Worm (Caenorhabditis elegans) whole organism, mixed stage, embryonic: ENCODE measurements around the gene pfd-2.

Experiments used
- M03D4.4 ChIP-seq: sonication (generic microtip); optimal IDR thresholded peaks from 2 replicates; lab custom pipeline; 2017; ENCODE audit warnings: mild to moderate bottlenecking, missing genetic modification characterization, missing compliant biosample characterization
- bed-3 ChIP-seq: fragments of 200-800 bp; sonication (Bioruptor generic); optimal IDR thresholded peaks from 3 replicates; lab custom pipeline; 2018; ENCODE audit warnings: mild to moderate bottlenecking, missing genetic modification characterization, moderate library complexity, missing compliant biosample characterization
- blmp-1 ChIP-seq: fragments of 150-350 bp; optimal IDR thresholded peaks from 2 replicates; lab custom pipeline; 2014; ENCODE audit warnings: missing biosample characterization, missing genetic modification characterization
- ceh-39 ChIP-seq: fragments of 150-350 bp; optimal IDR thresholded peaks from 2 replicates; lab custom pipeline; 2014; ENCODE audit warnings: missing biosample characterization, missing genetic modification characterization
- ceh-43 ChIP-seq: fragments of 200-800 bp; sonication (Bioruptor generic); optimal IDR thresholded peaks from 2 replicates; lab custom pipeline; 2018; ENCODE audit warnings: mild to moderate bottlenecking, missing genetic modification characterization, moderate library complexity, missing compliant biosample characterization
- ceh-83 ChIP-seq: fragments of 200-800 bp; sonication (Bioruptor generic); optimal IDR thresholded peaks from 2 replicates; lab custom pipeline; 2018; ENCODE audit warnings: mild to moderate bottlenecking, missing genetic modification characterization, missing compliant biosample characterization
- ces-1 ChIP-seq: fragments of 150-350 bp; optimal IDR thresholded peaks from 2 replicates; lab custom pipeline; 2014; ENCODE audit warnings: missing biosample characterization, missing genetic modification reagents, missing genetic modification characterization
- cnd-1 ChIP-seq: fragments of 200-800 bp; sonication (Bioruptor generic); optimal IDR thresholded peaks from 2 replicates; lab custom pipeline; 2018; ENCODE audit warnings: mild to moderate bottlenecking, missing genetic modification characterization, missing compliant biosample characterization
- drap-1 ChIP-seq: fragments of 200-800 bp; sonication (Bioruptor generic); optimal IDR thresholded peaks from 3 replicates; lab custom pipeline; 2018; ENCODE audit warnings: mild to moderate bottlenecking, missing genetic modification characterization, missing compliant biosample characterization
- elt-1 ChIP-seq: sonication (generic microtip); optimal IDR thresholded peaks from 2 replicates; lab custom pipeline; 2017; ENCODE audit warnings: missing genetic modification characterization, mild to moderate bottlenecking, missing compliant biosample characterization, antibody characterized with exemption, moderate library complexity, borderline replicate concordance; ENCODE audit not compliant: insufficient read depth
- elt-3 ChIP-seq: fragments of 150-350 bp; optimal IDR thresholded peaks from 2 replicates; lab custom pipeline; 2014; ENCODE audit warnings: missing biosample characterization, missing genetic modification characterization
- flh-1 ChIP-seq: fragments of 200-800 bp; sonication (Bioruptor generic); optimal IDR thresholded peaks from 2 replicates; lab custom pipeline; 2018; ENCODE audit warnings: mild to moderate bottlenecking, missing genetic modification characterization, moderate library complexity, missing compliant biosample characterization
- ham-2 ChIP-seq: fragments of 200-800 bp; sonication (Bioruptor generic); optimal IDR thresholded peaks from 2 replicates; lab custom pipeline; 2018; ENCODE audit warnings: mild to moderate bottlenecking, missing genetic modification characterization, missing compliant biosample characterization
- hlh-1 ChIP-seq: fragments of 150-350 bp; optimal IDR thresholded peaks from 2 replicates; lab custom pipeline; 2014; ENCODE audit warnings: missing biosample characterization, missing genetic modification reagents, missing genetic modification characterization
- lin-32 ChIP-seq: fragments of 200-800 bp; sonication (Bioruptor generic); optimal IDR thresholded peaks from 2 replicates; lab custom pipeline; 2018; ENCODE audit warnings: mild to moderate bottlenecking, missing genetic modification characterization, missing compliant biosample characterization
- lsy-2 ChIP-seq: fragments of 150-350 bp; optimal IDR thresholded peaks from 2 replicates; lab custom pipeline; 2014; ENCODE audit warnings: missing biosample characterization, missing genetic modification characterization
- mab-5 ChIP-seq: fragments of 150-350 bp; optimal IDR thresholded peaks from 2 replicates; lab custom pipeline; 2014; ENCODE audit warnings: missing biosample characterization, missing genetic modification characterization
- mep-1 ChIP-seq: fragments of 150-350 bp; optimal IDR thresholded peaks from 2 replicates; lab custom pipeline; 2017; ENCODE audit warnings: missing biosample characterization, missing genetic modification reagents, missing genetic modification characterization, inconsistent platforms
- mls-2 ChIP-seq: sonication (generic microtip); optimal IDR thresholded peaks from 2 replicates; lab custom pipeline; 2016; ENCODE audit warnings: mild to moderate bottlenecking, missing genetic modification characterization, moderate library complexity, missing compliant biosample characterization
- nhr-12 ChIP-seq: fragments of 150-350 bp; optimal IDR thresholded peaks from 2 replicates; lab custom pipeline; 2014; ENCODE audit warnings: missing biosample characterization, missing genetic modification characterization
- nhr-2 ChIP-seq: fragments of 150-350 bp; optimal IDR thresholded peaks from 2 replicates; lab custom pipeline; 2014; ENCODE audit warnings: missing biosample characterization, missing genetic modification characterization
- nhr-237 ChIP-seq: fragments of 150-350 bp; optimal IDR thresholded peaks from 2 replicates; lab custom pipeline; 2014; ENCODE audit warnings: missing biosample characterization, missing genetic modification characterization
- pha-4 ChIP-seq: fragments of 150-350 bp; optimal IDR thresholded peaks from 2 replicates; lab custom pipeline; 2018; ENCODE audit warnings: missing biosample characterization, missing genetic modification reagents, missing genetic modification characterization
- sem-2 ChIP-seq: fragments of 200-800 bp; sonication (Bioruptor generic); optimal IDR thresholded peaks from 2 replicates; lab custom pipeline; 2018; ENCODE audit warnings: mild to moderate bottlenecking, missing genetic modification characterization, missing compliant biosample characterization
- snpc-4 ChIP-seq: fragments of 150-350 bp; optimal IDR thresholded peaks from 2 replicates; lab custom pipeline; 2014; ENCODE audit warnings: missing biosample characterization, missing genetic modification characterization
- sptf-1 ChIP-seq: sonication (generic microtip); optimal IDR thresholded peaks from 2 replicates; lab custom pipeline; 2017; ENCODE audit warnings: mild to moderate bottlenecking, missing genetic modification characterization, moderate library complexity, missing compliant biosample characterization
- tbx-8 ChIP-seq: fragments of 200-800 bp; sonication (Bioruptor generic); optimal IDR thresholded peaks from 2 replicates; lab custom pipeline; 2018; ENCODE audit warnings: mild to moderate bottlenecking, missing genetic modification characterization, moderate library complexity, missing compliant biosample characterization
- unc-120 ChIP-seq: sonication (generic microtip); optimal IDR thresholded peaks from 2 replicates; lab custom pipeline; 2017; ENCODE audit warnings: missing genetic modification characterization, missing compliant biosample characterization; ENCODE audit not compliant: poor library complexity, severe bottlenecking
- unc-39 ChIP-seq: fragments of 150-350 bp; optimal IDR thresholded peaks from 2 replicates; lab custom pipeline; 2014; ENCODE audit warnings: missing biosample characterization, missing genetic modification characterization
- unc-62 ChIP-seq: fragments of 150-350 bp; optimal IDR thresholded peaks from 2 replicates; lab custom pipeline; 2014; ENCODE audit warnings: missing biosample characterization, missing genetic modification reagents, missing genetic modification characterization
- zip-8 ChIP-seq: fragments of 150-350 bp; optimal IDR thresholded peaks from 2 replicates; lab custom pipeline; 2014; ENCODE audit warnings: missing biosample characterization, missing genetic modification characterization
- ztf-11 ChIP-seq: fragments of 150-350 bp; optimal IDR thresholded peaks from 2 replicates; lab custom pipeline; 2014; ENCODE audit warnings: missing biosample characterization, missing genetic modification characterization

Gene pfd-2

ce11 chrII:4319537-4320019 is 6.9 kb upstream of the pfd-2 start, which contains the start of gene Y52E8A.6:
Y52E8A.6 (minus strand) TSS chrII:4319969.
- TF ChIP-seq unc-39 (tag; lab: Kevin White, UChicago) (no peak), unc-62 (no peak), mep-1 (no peak), zip-8 (tag; lab: Kevin White, UChicago) (no peak), nhr-2 (tag; lab: Kevin White, UChicago) (no peak), lsy-2 (no peak), sptf-1 (tag; lab: Kevin White, UChicago) (no peak), unc-120 (tag; lab: Kevin White, UChicago) (no peak), elt-1 (tag; lab: Kevin White, UChicago) (no peak), M03D4.4 (tag; lab: Kevin White, UChicago) (no peak), ceh-39 (no peak), lin-32 (GFP tag; lab: Kevin White, UChicago) (no peak), drap-1 (no peak), blmp-1 (tag; lab: Kevin White, UChicago) (no peak), nhr-12 (no peak), ceh-43 (no peak), cnd-1 (tag; lab: Kevin White, UChicago) (no peak)

ce11 chrII:4320455-4320854 is 6.1 kb upstream of the pfd-2 start, which contains the start of gene Y52E8A.2:
Y52E8A.2 (plus strand) TSS chrII:4320836.
- TF ChIP-seq snpc-4 (no peak), blmp-1 (tag; lab: Kevin White, UChicago) (no peak), lsy-2 (no peak), nhr-237 (tag; lab: Kevin White, UChicago) (no peak), tbx-8 (GFP tag; lab: Kevin White, UChicago) (no peak), flh-1 (GFP tag; lab: Kevin White, UChicago) (no peak), bed-3 (no peak), drap-1 (no peak), ces-1 (GFP tag; lab: Kevin White, UChicago) (no peak), elt-3 (tag; lab: Kevin White, UChicago) (no peak), sem-2 (GFP tag; lab: Kevin White, UChicago) (no peak), ceh-83 (GFP tag; lab: Kevin White, UChicago) (no peak), mep-1 (no peak), ztf-11 (no peak), mab-5 (tag; lab: Kevin White, UChicago) (no peak), nhr-12 (no peak), ceh-43 (no peak)
- TF ChIP-seq, all 35 proteins: peak for 0

ce11 chrII:4321766-4322165 is 4.8 kb upstream of the pfd-2 start, which contains the start of gene Y52E8A.1:
Y52E8A.1 (plus strand) TSS chrII:4322066.
- TF ChIP-seq nhr-12: no peak
- TF ChIP-seq blmp-1 (tag; lab: Kevin White, UChicago): no peak
- TF ChIP-seq lin-32 (GFP tag; lab: Kevin White, UChicago): no peak
- no peak for TF ChIP-seq mab-5 (tag; lab: Kevin White, UChicago)
- TF ChIP-seq sem-2 (GFP tag; lab: Kevin White, UChicago): no peak
- no peak for TF ChIP-seq drap-1
- TF ChIP-seq mep-1: no peak
- no peak for TF ChIP-seq unc-39 (tag; lab: Kevin White, UChicago)

- TF ChIP-seq mep-1: peak; percentile 29
- TF ChIP-seq ces-1 (GFP tag; lab: Kevin White, UChicago): peak; percentile 18
- peak; percentile 39 for TF ChIP-seq lsy-2
- no peak for TF ChIP-seq tbx-8 (GFP tag; lab: Kevin White, UChicago)
- no peak for TF ChIP-seq unc-39 (tag; lab: Kevin White, UChicago)
- TF ChIP-seq ceh-83 (GFP tag; lab: Kevin White, UChicago): peak; percentile 13
- no peak for TF ChIP-seq pha-4 (tag; lab: Kevin White, UChicago)
These were observed 3.6 kb upstream of the pfd-2 start, which contains the start of gene H20J04.6 for ce11 chrII:4322871-4323270. H20J04.6 (plus strand) TSS chrII:4323256.

DNA sequence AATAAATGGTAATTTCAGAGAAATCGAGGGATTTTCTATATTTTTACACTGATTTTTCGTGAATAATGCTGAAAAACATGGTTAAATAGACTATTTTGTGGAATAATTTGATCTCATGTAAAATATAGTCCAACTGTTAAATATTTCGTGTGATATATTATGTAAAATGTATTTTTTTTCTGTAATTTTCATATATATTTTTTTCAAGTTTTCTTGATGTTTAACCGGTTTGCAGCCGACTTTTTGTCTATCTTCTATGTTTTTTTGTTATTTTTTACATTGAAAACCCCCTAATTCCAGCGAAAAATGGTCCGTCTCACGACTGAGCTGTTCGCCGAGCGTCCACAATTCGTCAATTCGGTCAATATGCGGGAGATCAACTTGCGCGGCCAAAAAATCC is 2.5 kb upstream of the pfd-2 start, which contains the start of gene mog-2:
TSS of gene mog-2 (plus strand) at position 301 of the 400 bp plus-strand sequence.
- no peak for TF ChIP-seq hlh-1
- no peak for TF ChIP-seq mls-2
- TF ChIP-seq ham-2 (GFP tag; lab: Kevin White, UChicago): no peak
- no peak for TF ChIP-seq mep-1
- no peak for TF ChIP-seq elt-1 (tag; lab: Kevin White, UChicago)
- no peak for TF ChIP-seq ceh-43
- TF ChIP-seq ztf-11: no peak
- no peak for TF ChIP-seq unc-120 (tag; lab: Kevin White, UChicago)
- TF ChIP-seq snpc-4: no peak
- no peak for TF ChIP-seq drap-1
- no peak for TF ChIP-seq mab-5 (tag; lab: Kevin White, UChicago)
- no peak for TF ChIP-seq nhr-12
- TF ChIP-seq, all 35 proteins: peak for 0
